Fruit fly (Drosophila melanogaster): ENCODE results near the gene CG15695.

Gene CG15695

dm6 chr3R:20850395-20851039 lies 8.6 kb downstream of the CG15695 start, which contains the start of gene RpS30 (continued):
- TF ChIP-seq ems (GFP tag; optimal IDR thresholded peaks at IDR 0.05) (peak; percentile 25), BtbVII (GFP tag; optimal IDR thresholded peaks at IDR 0.05) (no peak), CG10267 (tag; optimal IDR thresholded peaks at IDR 0.05) (peak; percentile 74), Dref (GFP tag; IDR thresholded peaks at IDR 0.05) (peak; percentile 100), eve (GFP tag; optimal IDR thresholded peaks at IDR 0.05) (no peak), CG18262 (tag; optimal IDR thresholded peaks at IDR 0.05) (peak; percentile 40), ham (GFP tag; IDR thresholded peaks at IDR 0.05) (no peak), CG6854 (GFP tag; optimal IDR thresholded peaks at IDR 0.05) (no peak), Oaz (GFP tag; IDR thresholded peaks at IDR 0.05) (no peak), Hsf (GFP tag; optimal IDR thresholded peaks at IDR 0.05) (peak; percentile 46), Mad (GFP tag; optimal IDR thresholded peaks at IDR 0.05) (peak; percentile 48), Ets97D (GFP tag; optimal IDR thresholded peaks at IDR 0.05) (peak; percentile 97), gem (tag; optimal IDR thresholded peaks at IDR 0.05) (no peak), D19A (tag; optimal IDR thresholded peaks at IDR 0.05) (peak; percentile 7), Dll (GFP tag; IDR thresholded peaks at IDR 0.05; ENCODE audit: partially characterized antibody) (peak; percentile 95), CG34224 (GFP tag; IDR thresholded peaks at IDR 0.05; ENCODE audit: partially characterized antibody) (peak; percentile 94), ftz-f1 (GFP tag; optimal IDR thresholded peaks at IDR 0.05) (peak; percentile 37), CG1647 (GFP tag; optimal IDR thresholded peaks at IDR 0.05) (no peak), p53 (GFP tag; optimal IDR thresholded peaks at IDR 0.05) (peak; percentile 52), CG11723 (GFP tag; optimal IDR thresholded peaks at IDR 0.05) (no peak), CrebB (tag; optimal IDR thresholded peaks at IDR 0.05) (peak; percentile 30), Sox100B (GFP tag; optimal IDR thresholded peaks at IDR 0.05) (no peak), zfh2 (GFP tag; optimal IDR thresholded peaks at IDR 0.05) (peak; percentile 41), dysf (GFP tag; IDR thresholded peaks at IDR 0.05) (no peak), nmo (GFP tag; optimal IDR thresholded peaks at IDR 0.05) (peak; percentile 72), CG17186 (GFP tag; optimal IDR thresholded peaks at IDR 0.05) (peak; percentile 80), CG1529 (GFP tag; optimal IDR thresholded peaks at IDR 0.05) (no peak), so (GFP tag; IDR thresholded peaks at IDR 0.05) (no peak), CG10274 (GFP tag; optimal IDR thresholded peaks at IDR 0.05) (no peak), TFAM (GFP tag; optimal IDR thresholded peaks at IDR 0.05) (no peak), Nf-YA (GFP tag; IDR thresholded peaks at IDR 0.05) (no peak), CTCF (GFP tag; optimal IDR thresholded peaks at IDR 0.05) (peak; percentile 41), dati (GFP tag; IDR thresholded peaks at IDR 0.05) (no peak), CG6689 (GFP tag; IDR thresholded peaks at IDR 0.05) (no peak), Ravus (GFP tag; IDR thresholded peaks at IDR 0.05) (no peak), jing (GFP tag; optimal IDR thresholded peaks at IDR 0.05) (no peak), CG15601 (tag; optimal IDR thresholded peaks at IDR 0.05) (peak; percentile 55), Rfx (GFP tag; IDR thresholded peaks at IDR 0.05) (peak; percentile 71), zen (tag; optimal IDR thresholded peaks at IDR 0.05) (peak; percentile 64), CG7745 (tag; optimal IDR thresholded peaks at IDR 0.05) (no peak), Dip2 (GFP tag; IDR thresholded peaks at IDR 0.05) (no peak), schlank (tag; optimal IDR thresholded peaks at IDR 0.05) (no peak), Lpt (GFP tag; optimal IDR thresholded peaks at IDR 0.05) (no peak), cato (GFP tag; optimal IDR thresholded peaks at IDR 0.05; ENCODE audit: borderline replicate concordance) (no peak), CG14014 (GFP tag; IDR thresholded peaks at IDR 0.05) (no peak), Bteb2 (GFP tag; optimal IDR thresholded peaks at IDR 0.05) (peak; percentile 44), CG11456 (GFP tag; IDR thresholded peaks at IDR 0.05) (no peak; the same call in 2 of the 3 replicates), ro (GFP tag; IDR thresholded peaks at IDR 0.05) (no peak), CG30020 (tag; optimal IDR thresholded peaks at IDR 0.05) (peak; percentile 55), Mrtf (GFP tag; IDR thresholded peaks at IDR 0.05) (no peak), CG18011 (GFP tag; optimal IDR thresholded peaks at IDR 0.05) (peak; percentile 20), stc (GFP tag; IDR thresholded peaks at IDR 0.05) (peak; percentile 45; the same call in 1 of the 2 replicates)
